Worm (Caenorhabditis elegans) whole organism, L2 larva: ENCODE results near the gene C07A4.2.
A peak's percentile ranks its signal among the peaks of the same experiment; 100 is the strongest.

ENCODE experiments used
- C34F6.9 ChIP-seq: fragments of 150-350 bp; optimal IDR thresholded peaks from 2 replicates; lab custom pipeline; 2014; ENCODE audit warnings: missing biosample characterization, missing genetic modification characterization
- F13H6.1 ChIP-seq: sonication (generic microtip); optimal IDR thresholded peaks from 2 replicates; lab custom pipeline; 2016; ENCODE audit warnings: missing genetic modification characterization, missing compliant biosample characterization
- R02D3.7 ChIP-seq: fragments of 150-350 bp; optimal IDR thresholded peaks from 2 replicates; lab custom pipeline; 2014; ENCODE audit warnings: missing biosample characterization, missing genetic modification characterization
- Y55F3AM.14 ChIP-seq: fragments of 200-800 bp; sonication (Bioruptor generic); optimal IDR thresholded peaks from 2 replicates; lab custom pipeline; 2018; ENCODE audit warnings: mild to moderate bottlenecking, missing genetic modification characterization, missing compliant biosample characterization
- ZK546.5 ChIP-seq: sonication (generic microtip); optimal IDR thresholded peaks from 2 replicates; lab custom pipeline; 2017; ENCODE audit warnings: missing biosample characterization, missing genetic modification characterization
- alr-1 ChIP-seq: fragments of 150-350 bp; optimal IDR thresholded peaks from 2 replicates; lab custom pipeline; 2014; ENCODE audit warnings: missing biosample characterization, missing genetic modification characterization
- aly-2 ChIP-seq: fragments of 150-350 bp; optimal IDR thresholded peaks from 2 replicates; lab custom pipeline; 2014; ENCODE audit warnings: missing biosample characterization, missing genetic modification characterization
- blmp-1 ChIP-seq: sonication (generic microtip); optimal IDR thresholded peaks from 2 replicates; lab custom pipeline; 2017; ENCODE audit warnings: missing genetic modification characterization, mild to moderate bottlenecking, missing compliant biosample characterization, antibody characterized with exemption, moderate library complexity; ENCODE audit not compliant: insufficient read depth
- ceh-16 ChIP-seq: fragments of 150-350 bp; optimal IDR thresholded peaks from 2 replicates; lab custom pipeline; 2014; ENCODE audit warnings: missing biosample characterization, missing genetic modification characterization
- crh-2 ChIP-seq: sonication (generic microtip); optimal IDR thresholded peaks from 2 replicates; lab custom pipeline; 2017; ENCODE audit warnings: missing biosample characterization, missing genetic modification characterization
- dmd-4 ChIP-seq: sonication (generic microtip); optimal IDR thresholded peaks from 2 replicates; lab custom pipeline; 2017; ENCODE audit warnings: missing biosample characterization, missing genetic modification characterization
- egl-27 ChIP-seq: sonication (generic microtip); optimal IDR thresholded peaks from 3 replicates; lab custom pipeline; 2017; ENCODE audit warnings: missing biosample characterization, missing genetic modification reagents, missing genetic modification characterization
- elt-3 ChIP-seq: sonication (generic microtip); optimal IDR thresholded peaks from 2 replicates; lab custom pipeline; 2017; ENCODE audit warnings: missing biosample characterization, missing genetic modification characterization
- fos-1 ChIP-seq: fragments of 150-350 bp; optimal IDR thresholded peaks from 2 replicates; lab custom pipeline; 2014; ENCODE audit warnings: missing biosample characterization, missing genetic modification characterization
- gmeb-1 ChIP-seq: fragments of 150-350 bp; optimal IDR thresholded peaks from 2 replicates; lab custom pipeline; 2014; ENCODE audit warnings: missing biosample characterization, missing genetic modification characterization
- lin-13 ChIP-seq: fragments of 150-350 bp; optimal IDR thresholded peaks from 2 replicates; lab custom pipeline; 2014; ENCODE audit warnings: missing biosample characterization, missing genetic modification reagents, missing genetic modification characterization
- lin-39 ChIP-seq: fragments of 150-350 bp; optimal IDR thresholded peaks from 2 replicates; lab custom pipeline; 2014; ENCODE audit warnings: missing biosample characterization, missing genetic modification reagents, missing genetic modification characterization
- lsy-2 ChIP-seq, 2 experiments: fragments of 150-350 bp in 1 of 2; sonication (generic microtip) in 1 of 2; optimal IDR thresholded peaks; 2 replicates each; lab custom pipeline; 2014 to 2017; ENCODE audit warnings: missing biosample characterization in 2 of 2, missing genetic modification characterization in 2 of 2
- mab-5 ChIP-seq: fragments of 150-350 bp; optimal IDR thresholded peaks from 2 replicates; lab custom pipeline; 2014; ENCODE audit warnings: missing biosample characterization, missing genetic modification characterization
- mdl-1 ChIP-seq, 2 experiments: fragments of 150-350 bp in 1 of 2; sonication (generic microtip) in 1 of 2; optimal IDR thresholded peaks; 2 replicates each; lab custom pipeline; 2017; ENCODE audit warnings: missing biosample characterization in 2 of 2, missing genetic modification characterization in 2 of 2
- nhr-10 ChIP-seq: sonication (generic microtip); optimal IDR thresholded peaks from 2 replicates; lab custom pipeline; 2017; ENCODE audit warnings: missing biosample characterization, missing genetic modification characterization
- nhr-11 ChIP-seq: fragments of 150-350 bp; optimal IDR thresholded peaks from 2 replicates; lab custom pipeline; 2014; ENCODE audit warnings: missing biosample characterization, missing genetic modification characterization
- nhr-12 ChIP-seq: fragments of 150-350 bp; optimal IDR thresholded peaks from 2 replicates; lab custom pipeline; 2014; ENCODE audit warnings: missing biosample characterization, missing genetic modification characterization
- nhr-129 ChIP-seq: fragments of 150-350 bp; optimal IDR thresholded peaks from 2 replicates; lab custom pipeline; 2014; ENCODE audit warnings: missing biosample characterization, missing genetic modification characterization
- nhr-21 ChIP-seq: fragments of 150-350 bp; optimal IDR thresholded peaks from 2 replicates; lab custom pipeline; 2014; ENCODE audit warnings: missing biosample characterization, missing genetic modification characterization
- nhr-23 ChIP-seq: fragments of 150-350 bp; optimal IDR thresholded peaks from 2 replicates; lab custom pipeline; 2014; ENCODE audit warnings: missing biosample characterization, missing genetic modification reagents, missing genetic modification characterization
- nhr-237 ChIP-seq: fragments of 150-350 bp; optimal IDR thresholded peaks from 2 replicates; lab custom pipeline; 2014; ENCODE audit warnings: missing biosample characterization, missing genetic modification characterization
- nhr-6 ChIP-seq: fragments of 150-350 bp; optimal IDR thresholded peaks from 2 replicates; lab custom pipeline; 2014; ENCODE audit warnings: missing biosample characterization, missing genetic modification characterization
- nhr-77 ChIP-seq: fragments of 150-350 bp; optimal IDR thresholded peaks from 2 replicates; lab custom pipeline; 2014; ENCODE audit warnings: missing biosample characterization, missing genetic modification characterization
- sem-4 ChIP-seq: fragments of 150-350 bp; optimal IDR thresholded peaks from 2 replicates; lab custom pipeline; 2014; ENCODE audit warnings: missing biosample characterization, missing genetic modification reagents, missing genetic modification characterization
- sma-3 ChIP-seq: sonication (generic microtip); optimal IDR thresholded peaks from 2 replicates; lab custom pipeline; 2016; ENCODE audit warnings: missing genetic modification reagents, missing genetic modification characterization, missing compliant biosample characterization
- sma-9 ChIP-seq, 2 experiments: fragments of 150-350 bp in 1 of 2; sonication (generic microtip) in 1 of 2; optimal IDR thresholded peaks; 2 replicates each; lab custom pipeline; 2014 to 2016; ENCODE audit warnings: missing genetic modification characterization in 2 of 2, mild to moderate bottlenecking in 1 of 2, missing biosample characterization in 1 of 2, missing compliant biosample characterization in 1 of 2, missing genetic modification reagents in 1 of 2, moderate library complexity in 1 of 2
- unc-39 ChIP-seq: fragments of 150-350 bp; optimal IDR thresholded peaks from 2 replicates; lab custom pipeline; 2014; ENCODE audit warnings: missing biosample characterization, missing genetic modification characterization
- zag-1 ChIP-seq: fragments of 150-350 bp; optimal IDR thresholded peaks from 2 replicates; lab custom pipeline; 2014; ENCODE audit warnings: missing biosample characterization, missing genetic modification characterization
- ztf-1 ChIP-seq: fragments of 200-800 bp; sonication (Bioruptor generic); conservative IDR thresholded peaks from 2 replicates; pipeline ENCODE4 v1.3.6; 2022; ENCODE audit warnings: missing genetic modification characterization, missing compliant biosample characterization
- ztf-4 ChIP-seq: fragments of 150-350 bp; optimal IDR thresholded peaks from 2 replicates; lab custom pipeline; 2014; ENCODE audit warnings: missing biosample characterization, missing genetic modification characterization

The C07A4.2 gene

ce11 chrX:10133082-10133481 lies 38.9 kb upstream of the C07A4.2 start, which contains the start of gene unc-58:
Gene unc-58 (minus strand): TSS chrX:10133182.
- no peak for TF ChIP-seq nhr-21
- no peak for TF ChIP-seq ceh-16 (tag; lab: Kevin White, UChicago)
- no peak for TF ChIP-seq C34F6.9 (tag; lab: Kevin White, UChicago)
- TF ChIP-seq mdl-1 (tag; optimal IDR thresholded peaks at IDR 0.05; lab: Kevin White, UChicago), result no peak
- TF ChIP-seq nhr-11 (tag; lab: Kevin White, UChicago), result no peak
- TF ChIP-seq dmd-4 (tag; lab: Kevin White, UChicago), result no peak
- no peak for TF ChIP-seq lin-39 (tag; lab: Kevin White, UChicago)
- no peak for TF ChIP-seq nhr-129
- TF ChIP-seq ztf-4, result no peak
- TF ChIP-seq sem-4, result no peak
- no peak for TF ChIP-seq R02D3.7 (tag; lab: Kevin White, UChicago)
- no peak for TF ChIP-seq alr-1 (tag; lab: Kevin White, UChicago)
- TF ChIP-seq lin-13 (GFP tag; lab: Kevin White, UChicago), result no peak
- TF ChIP-seq ztf-1 (GFP tag; lab: Robert Waterston, UW), result no peak
- TF ChIP-seq Y55F3AM.14, result no peak
- no peak for TF ChIP-seq zag-1 (tag; lab: Kevin White, UChicago)

ce11 chrX:10138494-10138893 lies 33.5 kb upstream of the C07A4.2 start, which contains the start of gene moc-1:
Gene moc-1 (minus strand): TSS chrX:10138620.
- TF ChIP-seq alr-1 (tag; lab: Kevin White, UChicago), result no peak
- TF ChIP-seq nhr-77 (tag; lab: Kevin White, UChicago), result no peak
- no peak for TF ChIP-seq C34F6.9 (tag; lab: Kevin White, UChicago)
- TF ChIP-seq lsy-2 (tag; optimal IDR thresholded peaks at IDR 0.05; lab: Kevin White, UChicago), result no peak
- no peak for TF ChIP-seq aly-2 (tag; lab: Kevin White, UChicago)
- TF ChIP-seq nhr-237, result no peak
- no peak for TF ChIP-seq fos-1 (tag; lab: Kevin White, UChicago)
- no peak for TF ChIP-seq F13H6.1 (tag; lab: Kevin White, UChicago)
- no peak for TF ChIP-seq ztf-1 (GFP tag; lab: Robert Waterston, UW)
- no peak for TF ChIP-seq nhr-6 (tag; lab: Kevin White, UChicago)
- no peak for TF ChIP-seq elt-3
- TF ChIP-seq zag-1 (tag; lab: Kevin White, UChicago), result no peak
- TF ChIP-seq unc-39, result no peak
- no peak for TF ChIP-seq egl-27 (tag; lab: Kevin White, UChicago)
- no peak for TF ChIP-seq nhr-21
- TF ChIP-seq mab-5, result no peak
- no peak for TF ChIP-seq nhr-10 (tag; lab: Kevin White, UChicago)
- TF ChIP-seq lin-13 (GFP tag; lab: Kevin White, UChicago), result no peak

ce11 chrX:10141264-10141663 lies 30.7 kb upstream of the C07A4.2 start:
- TF ChIP-seq nhr-11 (tag; lab: Kevin White, UChicago) (no peak), ztf-4 (no peak), sma-3 (GFP tag; lab: Kevin White, UChicago) (no peak), ZK546.5 (tag; lab: Kevin White, UChicago) (no peak), gmeb-1 (no peak), C34F6.9 (tag; lab: Kevin White, UChicago) (no peak), mab-5 (no peak), blmp-1 (no peak), nhr-77 (tag; lab: Kevin White, UChicago) (no peak), elt-3 (no peak), zag-1 (tag; lab: Kevin White, UChicago) (no peak), Y55F3AM.14 (no peak), nhr-6 (tag; lab: Kevin White, UChicago) (no peak)

ce11 chrX:10141963-10142431 lies 30.0 kb upstream of the C07A4.2 start, which contains the start of gene oac-14:
Gene oac-14 (minus strand): TSS chrX:10142013.
- TF ChIP-seq sma-9 (GFP tag; optimal IDR thresholded peaks at IDR 0.05; lab: Kevin White, UChicago) (peak; percentile 90), sma-9 (tag; optimal IDR thresholded peaks at IDR 0.05; lab: Kevin White, UChicago) (no peak), nhr-129 (peak; percentile 41), fos-1 (tag; lab: Kevin White, UChicago) (peak; percentile 93), F13H6.1 (tag; lab: Kevin White, UChicago) (peak; percentile 87), Y55F3AM.14 (no peak), crh-2 (tag; lab: Kevin White, UChicago) (peak; percentile 78), sma-3 (GFP tag; lab: Kevin White, UChicago) (peak; percentile 47), nhr-23 (tag; lab: Kevin White, UChicago) (no peak), nhr-12 (tag; lab: Kevin White, UChicago) (no peak), gmeb-1 (peak; percentile 51), lsy-2 (tag; optimal IDR thresholded peaks at IDR 0.05; lab: Kevin White, UChicago) (peak in 1 of 2 experiments; percentile 12)
